Fruit fly (Drosophila melanogaster): ENCODE measurements around the gene bip1.

Gene bip1

dm6 chr3L:8091650-8092068, 33.1 kb upstream of the bip1 start, which contains the start of gene CG7565:
CG7565 (minus strand) TSS chr3L:8091786.
- TF ChIP-seq rn (GFP tag; IDR thresholded peaks at IDR 0.05) (no peak), CG9948 (tag; optimal IDR thresholded peaks at IDR 0.05) (no peak), Snoo (tag; optimal IDR thresholded peaks at IDR 0.05) (no peak), CG4496 (GFP tag; IDR thresholded peaks at IDR 0.05) (peak; percentile 61), Pif1B (GFP tag; optimal IDR thresholded peaks at IDR 0.05) (peak; percentile 30), CG17806 (tag; optimal IDR thresholded peaks at IDR 0.05) (no peak), EcR (GFP tag; optimal IDR thresholded peaks at IDR 0.05) (no peak), Pif1A (GFP tag; optimal IDR thresholded peaks at IDR 0.05) (no peak), CG32121 (GFP tag; IDR thresholded peaks at IDR 0.05) (0 out of 2 replicates have a peak, but pooled peaks have one; percentile 12), CG34367 (tag; optimal IDR thresholded peaks at IDR 0.05) (no peak), CG15710 (tag; optimal IDR thresholded peaks at IDR 0.05) (no peak), fd96Ca (GFP tag; IDR thresholded peaks at IDR 0.05) (no peak), CG14655 (GFP tag; optimal IDR thresholded peaks at IDR 0.05) (no peak), CG12605 (GFP tag; IDR thresholded peaks at IDR 0.05) (peak; percentile 25; the same call in 1 of the 2 replicates), gl (tag; optimal IDR thresholded peaks at IDR 0.05) (no peak), Ets98B (GFP tag; IDR thresholded peaks at IDR 0.05) (peak; percentile 67), CG8159 (tag; optimal IDR thresholded peaks at IDR 0.05) (no peak), CG10348 (GFP tag; IDR thresholded peaks at IDR 0.05) (no peak), D1 (tag; optimal IDR thresholded peaks at IDR 0.05) (no peak), CG13204 (GFP tag; optimal IDR thresholded peaks at IDR 0.05) (no peak), CG8301 (tag; optimal IDR thresholded peaks at IDR 0.05) (peak; percentile 11)

- no peak for TF ChIP-seq CG8159 (tag; optimal IDR thresholded peaks at IDR 0.05)
- no peak for TF ChIP-seq Pif1A (GFP tag; optimal IDR thresholded peaks at IDR 0.05)
- TF ChIP-seq D1 (tag; optimal IDR thresholded peaks at IDR 0.05), result no peak
- TF ChIP-seq gl (tag; optimal IDR thresholded peaks at IDR 0.05), result no peak
- TF ChIP-seq CG14655 (GFP tag; optimal IDR thresholded peaks at IDR 0.05), result no peak
- TF ChIP-seq fd96Ca (GFP tag; IDR thresholded peaks at IDR 0.05), result no peak
- no peak for TF ChIP-seq CG12605 (GFP tag; IDR thresholded peaks at IDR 0.05)
Observed at dm6 chr3L:8086218-8086617, 27.7 kb upstream of the bip1 start.

DNA sequence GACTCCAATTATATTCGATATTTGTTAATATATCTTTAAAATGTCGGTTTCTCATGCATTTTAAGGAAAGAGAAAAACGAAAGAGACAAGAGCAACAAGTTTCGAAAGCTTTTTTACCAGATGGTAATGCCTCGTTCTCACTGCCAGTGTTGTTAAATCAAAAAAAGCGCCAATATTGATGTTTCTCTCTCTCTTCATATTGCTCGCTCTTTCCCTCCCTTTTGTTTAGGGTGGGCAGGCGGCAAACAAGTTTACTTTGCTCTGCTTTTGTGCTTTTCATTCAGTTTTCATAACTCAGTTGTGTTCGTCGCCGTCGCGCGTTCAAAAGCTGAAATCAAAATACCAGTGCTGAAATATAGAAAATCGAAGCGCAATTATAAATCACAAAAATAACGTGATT, 23.3 kb upstream of the bip1 start:
- TF ChIP-seq CG9948 (tag; optimal IDR thresholded peaks at IDR 0.05) (no peak), CG13204 (GFP tag; optimal IDR thresholded peaks at IDR 0.05) (no peak), CG8301 (tag; optimal IDR thresholded peaks at IDR 0.05) (peak; percentile 11), CG15710 (tag; optimal IDR thresholded peaks at IDR 0.05) (peak; percentile 2), CG17806 (tag; optimal IDR thresholded peaks at IDR 0.05) (no peak), CG14655 (GFP tag; optimal IDR thresholded peaks at IDR 0.05) (no peak), CG4496 (GFP tag; IDR thresholded peaks at IDR 0.05) (peak; percentile 49; the same call in 1 of the 3 replicates), CG10348 (GFP tag; IDR thresholded peaks at IDR 0.05) (no peak), CG12605 (GFP tag; IDR thresholded peaks at IDR 0.05) (peak; percentile 72), CG8159 (tag; optimal IDR thresholded peaks at IDR 0.05) (peak; percentile 49), CG34367 (tag; optimal IDR thresholded peaks at IDR 0.05) (peak; percentile 14), Pif1B (GFP tag; optimal IDR thresholded peaks at IDR 0.05) (peak; percentile 66), EcR (GFP tag; optimal IDR thresholded peaks at IDR 0.05) (peak; percentile 28), Ets98B (GFP tag; IDR thresholded peaks at IDR 0.05) (peak; percentile 74; the same call in 1 of the 2 replicates), gl (tag; optimal IDR thresholded peaks at IDR 0.05) (no peak), rn (GFP tag; IDR thresholded peaks at IDR 0.05) (no peak), CG32121 (GFP tag; IDR thresholded peaks at IDR 0.05) (peak; percentile 21; the same call in 1 of the 2 replicates), fd96Ca (GFP tag; IDR thresholded peaks at IDR 0.05) (no peak), Pif1A (GFP tag; optimal IDR thresholded peaks at IDR 0.05) (peak; percentile 75), Snoo (tag; optimal IDR thresholded peaks at IDR 0.05) (peak; percentile 59), D1 (tag; optimal IDR thresholded peaks at IDR 0.05) (no peak)

DNA sequence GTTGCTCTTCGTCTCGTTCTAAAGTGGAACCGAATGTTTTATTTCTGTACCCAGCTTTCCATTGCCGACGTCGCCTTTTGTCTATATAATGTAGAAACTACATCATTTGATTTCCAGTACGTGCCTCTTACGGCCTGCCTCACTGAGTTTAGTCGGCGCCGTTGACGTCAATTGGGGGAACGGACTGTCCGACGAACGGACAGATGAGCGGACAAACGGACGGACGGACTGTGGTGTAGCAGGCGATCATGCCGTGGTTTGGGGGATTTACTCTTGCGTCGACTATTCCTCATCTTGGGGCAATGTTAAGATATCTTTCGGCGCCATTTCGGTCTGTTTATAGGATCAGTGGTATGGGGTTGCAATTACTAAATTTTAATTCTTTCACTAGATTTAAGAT, 22.3 kb upstream of the bip1 start:
- TF ChIP-seq rn (GFP tag; IDR thresholded peaks at IDR 0.05) (no peak), CG13204 (GFP tag; optimal IDR thresholded peaks at IDR 0.05) (no peak), EcR (GFP tag; optimal IDR thresholded peaks at IDR 0.05) (no peak), Snoo (tag; optimal IDR thresholded peaks at IDR 0.05) (no peak)

DNA sequence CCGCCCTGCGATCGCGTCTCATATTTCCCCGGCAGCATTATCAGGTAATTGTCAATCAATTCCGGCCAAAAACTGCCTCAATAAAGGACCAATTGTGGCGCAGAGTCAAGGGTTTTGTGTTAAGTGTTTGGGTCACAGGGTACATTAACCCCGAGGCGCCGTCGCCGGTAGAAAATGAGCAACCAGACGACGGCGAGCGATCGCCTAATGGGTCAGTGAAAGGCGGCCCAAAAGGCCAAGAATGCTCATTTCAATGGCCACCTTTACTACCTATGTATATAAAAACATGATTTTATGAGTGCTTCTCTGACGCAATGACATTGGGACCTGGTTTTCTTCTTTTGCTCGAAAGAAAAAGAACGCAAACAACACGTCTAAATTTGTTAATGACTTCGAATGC, 21.1 kb upstream of the bip1 start:
- TF ChIP-seq CG12605 (GFP tag; IDR thresholded peaks at IDR 0.05), result no peak
- no peak for TF ChIP-seq CG10348 (GFP tag; IDR thresholded peaks at IDR 0.05)
- TF ChIP-seq Pif1B (GFP tag; optimal IDR thresholded peaks at IDR 0.05), result no peak

DNA sequence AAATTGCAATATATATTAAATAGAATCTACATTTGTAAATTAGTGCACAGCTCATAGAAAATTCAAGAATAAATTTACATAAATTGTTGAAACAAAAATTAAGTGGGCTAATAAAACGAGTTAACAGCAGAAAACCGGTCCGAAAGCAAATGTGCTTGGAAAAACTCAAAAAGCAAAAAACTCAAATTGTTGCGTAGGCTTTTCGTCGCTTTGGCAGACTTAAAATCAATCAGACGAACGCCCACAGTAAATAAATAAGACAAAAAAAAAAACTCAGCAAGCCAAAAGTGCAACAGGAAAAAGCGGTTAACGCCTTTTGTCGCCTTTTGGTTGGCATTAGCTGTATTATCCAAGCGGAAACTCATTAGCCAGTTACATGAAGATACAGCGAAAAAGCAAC, 19.4 kb upstream of the bip1 start:
- TF ChIP-seq CG10348 (GFP tag; IDR thresholded peaks at IDR 0.05) (no peak), gl (tag; optimal IDR thresholded peaks at IDR 0.05) (no peak), CG17806 (tag; optimal IDR thresholded peaks at IDR 0.05) (no peak), Pif1B (GFP tag; optimal IDR thresholded peaks at IDR 0.05) (no peak), CG32121 (GFP tag; IDR thresholded peaks at IDR 0.05) (no peak), CG12605 (GFP tag; IDR thresholded peaks at IDR 0.05) (no peak), Snoo (tag; optimal IDR thresholded peaks at IDR 0.05) (no peak), rn (GFP tag; IDR thresholded peaks at IDR 0.05) (no peak), D1 (tag; optimal IDR thresholded peaks at IDR 0.05) (no peak), CG8301 (tag; optimal IDR thresholded peaks at IDR 0.05) (no peak), fd96Ca (GFP tag; IDR thresholded peaks at IDR 0.05) (no peak), CG13204 (GFP tag; optimal IDR thresholded peaks at IDR 0.05) (no peak), CG9948 (tag; optimal IDR thresholded peaks at IDR 0.05) (no peak), CG14655 (GFP tag; optimal IDR thresholded peaks at IDR 0.05) (no peak), Pif1A (GFP tag; optimal IDR thresholded peaks at IDR 0.05) (no peak)
